Worm (Caenorhabditis elegans) whole organism, dauer: ENCODE data around the gene F22E5.2.

Experiments
- unc-62 ChIP-seq: sonication (generic microtip); optimal IDR thresholded peaks from 2 replicates; lab custom pipeline; 2017; ENCODE audit warnings: missing biosample characterization, missing genetic modification reagents, missing genetic modification characterization

F22E5.2 gene

DNA sequence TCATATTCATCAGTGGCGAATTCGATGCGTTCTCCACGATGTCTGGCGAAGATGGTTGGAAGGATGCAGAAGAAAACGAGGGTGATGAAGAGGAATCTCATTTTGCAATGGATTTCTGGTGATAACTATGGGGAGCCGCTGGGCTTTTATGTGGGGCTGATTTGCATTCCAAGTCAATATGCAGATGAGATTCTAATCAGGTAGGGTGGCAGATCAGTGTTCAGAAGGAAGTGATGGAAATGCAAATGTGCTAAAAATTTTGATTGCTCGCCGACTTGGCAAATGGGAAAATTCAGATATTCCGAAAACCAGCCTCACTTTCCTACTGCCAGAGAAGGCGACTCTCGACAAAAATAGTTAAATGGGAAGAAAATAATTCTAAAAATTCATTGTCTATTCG lies 24.9 kb downstream of the F22E5.2 start, which contains the start of gene nspf-3:
Gene nspf-3, minus strand, starts transcription at position 101 of the 400 bp plus-strand sequence.
- TF ChIP-seq unc-62 (GFP tag; lab: Kevin White, UChicago) = no peak

- TF ChIP-seq unc-62 (GFP tag; lab: Kevin White, UChicago) = no peak
Measured at ce11 chrII:2692476-2692875, 27.3 kb downstream of the F22E5.2 start, which contains the start of gene set-11. Gene set-11 (minus strand): TSS chrII:2692576.

- TF ChIP-seq unc-62 (GFP tag; lab: Kevin White, UChicago) = no peak
Measured at ce11 chrII:2695079-2695478, 29.9 kb downstream of the F22E5.2 start.

ce11 chrII:2698378-2698777 lies 33.2 kb downstream of the F22E5.2 start, which contains the start of gene sri-62:
Gene sri-62 (minus strand): TSS chrII:2698478.
- no peak for TF ChIP-seq unc-62 (GFP tag; lab: Kevin White, UChicago)

DNA sequence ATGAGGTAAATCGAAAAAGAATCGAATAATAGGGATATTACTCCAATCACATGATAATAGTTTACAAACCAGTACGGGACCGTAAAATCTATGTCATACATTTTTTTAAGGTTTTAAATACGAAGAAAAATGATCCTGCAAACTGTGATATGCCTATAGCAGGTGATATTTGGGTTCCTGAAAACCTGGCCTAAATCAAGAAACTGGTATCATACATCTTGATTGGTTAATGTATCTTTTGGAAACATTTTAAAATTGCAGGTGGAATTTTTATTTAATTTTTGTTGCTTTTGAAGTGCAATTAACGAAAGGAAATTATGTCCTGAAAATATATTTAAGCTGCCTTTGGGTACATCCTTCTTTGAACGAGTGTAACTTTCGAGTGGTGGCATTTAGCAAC lies 35.0 kb downstream of the F22E5.2 start, which contains the start of gene sri-61:
Gene sri-61, minus strand, starts transcription at position 101 of the 400 bp plus-strand sequence.
- TF ChIP-seq unc-62 (GFP tag; lab: Kevin White, UChicago) = no peak

DNA sequence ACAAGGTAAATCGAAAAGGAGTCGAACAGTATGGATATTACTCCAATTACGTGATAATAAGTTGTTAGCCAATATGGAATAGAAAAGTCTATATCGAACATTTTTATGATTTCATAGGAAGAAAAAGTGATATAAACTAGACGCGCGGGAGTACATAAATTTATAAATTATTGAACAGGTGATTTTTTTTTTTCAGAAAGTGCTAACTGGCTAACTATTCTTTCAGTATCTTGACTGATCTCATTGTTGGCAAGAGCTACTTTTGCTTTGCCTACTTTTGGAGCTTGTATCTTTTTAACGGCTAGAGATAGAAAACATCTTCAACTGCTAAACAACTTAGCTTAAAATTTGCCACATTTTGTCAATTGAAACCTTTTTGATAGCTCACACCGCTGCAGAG lies 37.6 kb downstream of the F22E5.2 start, which contains the start of gene sri-60:
Gene sri-60, minus strand, starts transcription at position 101 of the 400 bp plus-strand sequence.
- TF ChIP-seq unc-62 (GFP tag; lab: Kevin White, UChicago) = no peak

DNA sequence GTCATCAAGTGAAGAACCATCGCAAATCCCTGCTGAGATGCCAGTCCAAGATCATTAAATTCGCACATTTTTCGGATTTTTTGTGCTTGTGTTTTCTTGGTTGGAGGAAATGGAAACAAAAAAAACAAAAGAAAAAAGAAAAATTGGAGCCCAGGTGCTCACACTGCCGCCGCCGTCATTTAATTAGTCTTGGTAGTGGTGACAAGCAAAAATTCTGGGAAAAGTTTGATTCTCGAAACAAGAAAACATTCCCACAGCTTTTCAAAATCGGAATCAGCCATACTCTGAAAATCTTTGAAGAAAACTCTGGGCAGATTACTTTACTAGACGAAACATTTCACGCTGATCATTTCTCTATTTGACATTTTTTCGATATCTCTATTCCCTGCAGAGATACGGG lies 40.0 kb downstream of the F22E5.2 start, which contains the start of gene srh-128:
Gene srh-128, minus strand, starts transcription at position 101 of the 400 bp plus-strand sequence.
- TF ChIP-seq unc-62 (GFP tag; lab: Kevin White, UChicago) = no peak

ce11 chrII:2707872-2708271 lies 42.7 kb downstream of the F22E5.2 start, which contains the start of gene Y47G7B.2:
Gene Y47G7B.2 (minus strand): TSS chrII:2708014.
- no peak for TF ChIP-seq unc-62 (GFP tag; lab: Kevin White, UChicago)

DNA sequence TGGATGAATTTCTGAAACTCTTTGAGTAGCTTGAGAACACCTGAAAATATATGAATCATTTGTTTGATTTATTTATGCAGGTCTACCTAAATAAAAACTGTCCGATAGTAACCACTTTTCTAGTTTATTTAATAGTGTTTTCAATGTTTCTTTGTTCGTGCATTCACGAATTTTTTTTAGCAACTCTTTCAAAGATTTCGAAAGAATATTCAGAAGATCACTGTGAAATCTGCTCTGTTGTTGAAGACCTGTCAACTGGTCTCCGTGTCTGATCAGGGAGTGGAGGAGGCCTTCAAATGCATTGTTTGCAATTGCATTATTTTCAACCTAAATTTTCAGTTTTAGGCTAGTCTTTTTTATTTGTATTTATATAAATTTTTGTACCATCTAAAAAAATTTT lies 44.8 kb downstream of the F22E5.2 start, which contains the start of gene T05A8.1:
Gene T05A8.1, minus strand, starts transcription at position 101 of the 400 bp plus-strand sequence.
- no peak for TF ChIP-seq unc-62 (GFP tag; lab: Kevin White, UChicago)

- no peak for TF ChIP-seq unc-62 (GFP tag; lab: Kevin White, UChicago)
Measured at ce11 chrII:2710919-2711318, 45.7 kb downstream of the F22E5.2 start, which contains the start of gene T05A8.2. Gene T05A8.2 (minus strand): TSS chrII:2711019.
